Worm (Caenorhabditis elegans) whole organism, L3 larva: ENCODE measurements around the gene T10C6.15.

ENCODE experiments used
- R02D3.7 ChIP-seq: fragments of 150-350 bp; optimal IDR thresholded peaks from 2 replicates; lab custom pipeline; 2014; ENCODE audit warnings: missing biosample characterization, missing genetic modification characterization
- ZK546.5 ChIP-seq: sonication (generic microtip); optimal IDR thresholded peaks from 2 replicates; lab custom pipeline; 2017; ENCODE audit warnings: missing biosample characterization, missing genetic modification characterization
- aly-2 ChIP-seq: fragments of 150-350 bp; optimal IDR thresholded peaks from 2 replicates; lab custom pipeline; 2014; ENCODE audit warnings: missing biosample characterization, missing genetic modification characterization
- ama-1 ChIP-seq: fragments of 150-350 bp; optimal IDR thresholded peaks from 2 replicates; lab custom pipeline; 2018
- ceh-16 ChIP-seq: sonication (generic microtip); optimal IDR thresholded peaks from 2 replicates; lab custom pipeline; 2017; ENCODE audit warnings: missing biosample characterization, missing genetic modification characterization
- ceh-82 ChIP-seq: fragments of 150-350 bp; optimal IDR thresholded peaks from 2 replicates; lab custom pipeline; 2014; ENCODE audit warnings: missing biosample characterization, missing genetic modification characterization
- ceh-9 ChIP-seq: sonication (generic microtip); optimal IDR thresholded peaks from 2 replicates; lab custom pipeline; 2018; ENCODE audit warnings: missing biosample characterization, missing genetic modification characterization
- egl-27 ChIP-seq: sonication (generic microtip); optimal IDR thresholded peaks from 4 replicates; lab custom pipeline; 2017; ENCODE audit warnings: missing biosample characterization, missing genetic modification reagents, missing genetic modification characterization
- egl-5 ChIP-seq: fragments of 150-350 bp; optimal IDR thresholded peaks from 2 replicates; lab custom pipeline; 2017; ENCODE audit warnings: missing biosample characterization, missing genetic modification reagents, missing genetic modification characterization, inconsistent platforms
- elt-1 ChIP-seq: fragments of 150-350 bp; optimal IDR thresholded peaks from 2 replicates; lab custom pipeline; 2014; ENCODE audit warnings: missing biosample characterization, missing genetic modification characterization
- elt-2 ChIP-seq: sonication (generic microtip); optimal IDR thresholded peaks from 2 replicates; lab custom pipeline; 2016; ENCODE audit warnings: missing genetic modification reagents, mild to moderate bottlenecking, missing genetic modification characterization, missing compliant biosample characterization
- elt-3 ChIP-seq, 3 experiments: fragments of 150-350 bp in 1 of 3; sonication (generic microtip) in 2 of 3; optimal IDR thresholded peaks; 2 replicates in 2 of 3; 4 replicates in 1 of 3; lab custom pipeline; 2014 to 2017; ENCODE audit warnings: missing biosample characterization in 3 of 3, missing genetic modification characterization in 3 of 3
- eor-1 ChIP-seq, 2 experiments: fragments of 150-350 bp; optimal IDR thresholded peaks; 2 replicates each; lab custom pipeline; 2014 to 2018; ENCODE audit warnings: missing biosample characterization in 2 of 2, missing genetic modification characterization in 2 of 2
- fkh-10 ChIP-seq: sonication (generic microtip); optimal IDR thresholded peaks from 2 replicates; lab custom pipeline; 2017; ENCODE audit warnings: missing biosample characterization, missing genetic modification reagents, missing genetic modification characterization
- fkh-2 ChIP-seq: fragments of 150-350 bp; optimal IDR thresholded peaks from 2 replicates; lab custom pipeline; 2014; ENCODE audit warnings: missing biosample characterization, missing genetic modification reagents, missing genetic modification characterization
- fos-1 ChIP-seq: fragments of 150-350 bp; optimal IDR thresholded peaks from 2 replicates; lab custom pipeline; 2014; ENCODE audit warnings: missing biosample characterization, missing genetic modification characterization
- hmg-11 ChIP-seq: sonication (generic microtip); optimal IDR thresholded peaks from 2 replicates; lab custom pipeline; 2016; ENCODE audit warnings: missing genetic modification characterization, missing compliant biosample characterization
- jun-1 ChIP-seq: fragments of 150-350 bp; optimal IDR thresholded peaks from 2 replicates; lab custom pipeline; 2014; ENCODE audit warnings: missing biosample characterization, missing genetic modification reagents, missing genetic modification characterization
- lin-15B ChIP-seq: fragments of 150-350 bp; optimal IDR thresholded peaks from 2 replicates; lab custom pipeline; 2014; ENCODE audit warnings: missing biosample characterization, missing genetic modification characterization
- lin-39 ChIP-seq: fragments of 150-350 bp; optimal IDR thresholded peaks from 2 replicates; lab custom pipeline; 2018; ENCODE audit warnings: missing biosample characterization, missing genetic modification reagents, missing genetic modification characterization
- lsy-12 ChIP-seq: sonication (generic microtip); optimal IDR thresholded peaks from 2 replicates; lab custom pipeline; 2016; ENCODE audit warnings: mild to moderate bottlenecking, missing genetic modification characterization, missing compliant biosample characterization
- mdl-1 ChIP-seq: fragments of 150-350 bp; optimal IDR thresholded peaks from 2 replicates; lab custom pipeline; 2014; ENCODE audit warnings: missing biosample characterization, missing genetic modification characterization
- mml-1 ChIP-seq: fragments of 150-350 bp; sonication (generic microtip); optimal IDR thresholded peaks from 3 replicates; lab custom pipeline; 2014; ENCODE audit warnings: missing biosample characterization, missing genetic modification characterization
- nfya-1 ChIP-seq: sonication (generic microtip); optimal IDR thresholded peaks from 2 replicates; lab custom pipeline; 2017; ENCODE audit warnings: missing genetic modification characterization, mild to moderate bottlenecking, missing compliant biosample characterization, antibody characterized with exemption, moderate library complexity; ENCODE audit not compliant: insufficient read depth
- nhr-11 ChIP-seq: fragments of 150-350 bp; optimal IDR thresholded peaks from 2 replicates; lab custom pipeline; 2014; ENCODE audit warnings: missing biosample characterization, missing genetic modification characterization
- nhr-12 ChIP-seq: fragments of 150-350 bp; optimal IDR thresholded peaks from 2 replicates; lab custom pipeline; 2014; ENCODE audit warnings: missing biosample characterization, missing genetic modification characterization
- nhr-23 ChIP-seq: fragments of 150-350 bp; optimal IDR thresholded peaks from 2 replicates; lab custom pipeline; 2014; ENCODE audit warnings: missing biosample characterization, missing genetic modification reagents, missing genetic modification characterization
- nhr-237 ChIP-seq: fragments of 150-350 bp; optimal IDR thresholded peaks from 2 replicates; lab custom pipeline; 2014; ENCODE audit warnings: missing biosample characterization, missing genetic modification characterization
- nhr-25 ChIP-seq: sonication (generic microtip); optimal IDR thresholded peaks from 2 replicates; lab custom pipeline; 2017; ENCODE audit warnings: missing biosample characterization, missing genetic modification characterization
- nhr-28 ChIP-seq: fragments of 150-350 bp; optimal IDR thresholded peaks from 2 replicates; lab custom pipeline; 2014; ENCODE audit warnings: missing biosample characterization, missing genetic modification characterization
- nhr-43 ChIP-seq: sonication (generic microtip); optimal IDR thresholded peaks from 2 replicates; lab custom pipeline; 2016; ENCODE audit warnings: mild to moderate bottlenecking, missing genetic modification characterization, missing compliant biosample characterization; ENCODE audit not compliant: poor library complexity, severe bottlenecking
- nhr-67 ChIP-seq: fragments of 150-350 bp; optimal IDR thresholded peaks from 2 replicates; lab custom pipeline; 2014; ENCODE audit warnings: missing biosample characterization, missing genetic modification characterization
- nhr-77 ChIP-seq: fragments of 150-350 bp; optimal IDR thresholded peaks from 2 replicates; lab custom pipeline; 2014; ENCODE audit warnings: missing biosample characterization, missing genetic modification characterization
- pha-4 ChIP-seq: fragments of 150-350 bp; optimal IDR thresholded peaks from 2 replicates; lab custom pipeline; 2014; ENCODE audit warnings: missing biosample characterization, missing genetic modification reagents, missing genetic modification characterization
- skn-1 ChIP-seq: fragments of 150-350 bp; optimal IDR thresholded peaks from 2 replicates; lab custom pipeline; 2014; ENCODE audit warnings: missing biosample characterization, missing genetic modification characterization
- snpc-4 ChIP-seq: fragments of 150-350 bp; optimal IDR thresholded peaks from 2 replicates; lab custom pipeline; 2014; ENCODE audit warnings: missing biosample characterization, missing genetic modification characterization
- unc-39 ChIP-seq: sonication (generic microtip); optimal IDR thresholded peaks from 4 replicates; lab custom pipeline; 2017; ENCODE audit warnings: missing biosample characterization, missing genetic modification characterization
- unc-62 ChIP-seq: fragments of 150-350 bp; sonication (generic microtip); optimal IDR thresholded peaks from 4 replicates; lab custom pipeline; 2014; ENCODE audit warnings: missing biosample characterization, missing genetic modification reagents, missing genetic modification characterization
- zag-1 ChIP-seq: fragments of 150-350 bp; optimal IDR thresholded peaks from 2 replicates; lab custom pipeline; 2014; ENCODE audit warnings: missing biosample characterization, missing genetic modification characterization
- ztf-11 ChIP-seq: fragments of 150-350 bp; optimal IDR thresholded peaks from 2 replicates; lab custom pipeline; 2014; ENCODE audit warnings: missing biosample characterization, missing genetic modification characterization
- ztf-4 ChIP-seq: fragments of 150-350 bp; optimal IDR thresholded peaks from 2 replicates; lab custom pipeline; 2014; ENCODE audit warnings: missing biosample characterization, missing genetic modification characterization

T10C6.15 gene

DNA sequence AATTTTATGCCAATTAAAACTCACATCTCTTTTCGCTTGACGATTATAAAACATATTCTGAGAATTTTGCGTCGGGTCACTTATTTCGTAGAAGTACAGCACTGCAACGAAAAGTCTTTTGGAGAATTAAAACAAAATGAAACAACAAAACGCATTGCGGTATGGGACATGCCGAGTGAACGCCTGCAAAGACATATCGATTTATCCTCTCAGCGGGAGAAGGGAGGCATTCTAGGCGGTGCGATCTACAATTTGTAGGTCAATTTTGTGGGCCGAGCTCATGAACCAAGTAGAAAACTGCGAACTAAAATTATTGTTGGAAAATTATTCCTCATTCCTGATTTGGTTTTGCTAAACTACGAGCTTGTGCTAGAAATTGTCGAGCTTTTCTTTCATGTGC lies 7.6 kb upstream of the T10C6.15 start, which contains the start of gene F14H3.3:
Gene F14H3.3, minus strand, starts transcription at position 101 of the 400 bp plus-strand sequence.
- TF ChIP-seq elt-2 (tag; lab: Kevin White, UChicago) (no peak), elt-1 (no peak), lsy-12 (no peak), jun-1 (tag; lab: Kevin White, UChicago) (no peak), nhr-11 (no peak), nhr-77 (tag; lab: Kevin White, UChicago) (no peak), ama-1 (lab: Kevin White, UChicago) (no peak), lin-39 (no peak)

DNA sequence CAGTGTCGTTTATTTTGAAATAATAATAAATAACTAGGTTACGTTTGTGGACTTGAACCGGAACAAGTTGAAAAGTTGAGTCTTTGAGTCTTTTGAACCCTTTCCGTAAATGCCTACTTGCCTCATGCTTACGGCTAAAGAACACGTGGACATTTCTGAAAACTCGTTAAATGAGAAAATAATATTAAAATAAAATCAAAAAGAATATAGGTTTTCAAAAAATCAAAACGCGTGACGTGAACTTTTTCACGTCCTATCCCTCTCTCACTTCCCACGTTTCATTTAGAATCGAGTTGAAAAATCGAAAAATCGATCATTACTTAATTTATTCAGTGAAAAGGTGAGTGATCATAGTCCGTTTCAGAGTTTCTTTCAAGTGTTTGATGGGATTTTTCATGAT lies 3.4 kb upstream of the T10C6.15 start, which contains the start of gene best-12:
Gene best-12, plus strand, starts transcription at position 301 of the 400 bp plus-strand sequence.
- TF ChIP-seq nhr-12: no peak
- no peak for TF ChIP-seq mdl-1 (tag; lab: Kevin White, UChicago)
- no peak for TF ChIP-seq nhr-77 (tag; lab: Kevin White, UChicago)
- TF ChIP-seq unc-62 (GFP tag; lab: Kevin White, UChicago): no peak
- no peak for TF ChIP-seq unc-39 (tag; lab: Kevin White, UChicago)
- TF ChIP-seq ceh-16 (tag; lab: Kevin White, UChicago): no peak
- no peak for TF ChIP-seq elt-3 (tag; optimal IDR thresholded peaks at IDR 0.05; lab: Kevin White, UChicago)
- no peak for TF ChIP-seq nhr-67 (tag; lab: Kevin White, UChicago)
- TF ChIP-seq nhr-237 (tag; lab: Kevin White, UChicago): no peak
- no peak for TF ChIP-seq hmg-11 (tag; lab: Kevin White, UChicago)
- no peak for TF ChIP-seq nhr-28
- no peak for TF ChIP-seq ceh-82 (tag; lab: Kevin White, UChicago)
- TF ChIP-seq ceh-9 (tag; lab: Kevin White, UChicago): no peak
- no peak for TF ChIP-seq nhr-23 (tag; lab: Kevin White, UChicago)
- no peak for TF ChIP-seq mml-1 (tag; lab: Kevin White, UChicago)
- TF ChIP-seq elt-2 (tag; lab: Kevin White, UChicago): no peak
- no peak for TF ChIP-seq ztf-4 (tag; lab: Kevin White, UChicago)

DNA sequence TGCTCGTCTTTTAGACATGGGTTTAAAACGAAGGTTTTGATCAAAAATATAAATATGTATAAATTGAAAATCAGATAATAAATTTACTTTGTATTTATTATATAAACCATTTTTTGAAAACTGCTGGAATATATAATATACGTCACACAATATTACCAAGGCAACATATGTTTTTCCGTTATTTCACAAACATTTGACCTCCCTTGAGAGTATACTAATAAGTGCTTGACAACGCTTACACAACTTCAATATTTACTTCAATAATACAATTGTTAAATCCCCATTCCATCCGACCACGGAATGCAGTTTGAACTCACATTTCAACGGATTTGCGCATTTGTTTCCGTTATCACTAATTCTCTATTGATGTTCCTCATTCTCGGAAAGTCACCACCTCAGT lies 1.8 kb upstream of the T10C6.15 start, which contains the start of gene str-198:
Gene str-198, plus strand, starts transcription at position 301 of the 400 bp plus-strand sequence.
- TF ChIP-seq jun-1 (tag; lab: Kevin White, UChicago) (no peak), ztf-11 (no peak), zag-1 (no peak), fkh-2 (tag; lab: Kevin White, UChicago) (no peak), ZK546.5 (tag; lab: Kevin White, UChicago) (no peak), nhr-28 (no peak), lin-15B (no peak), ama-1 (lab: Kevin White, UChicago) (no peak), nfya-1 (tag; lab: Kevin White, UChicago) (no peak), fos-1 (tag; lab: Kevin White, UChicago) (no peak), elt-1 (no peak), nhr-25 (no peak), fkh-10 (GFP tag; lab: Kevin White, UChicago) (no peak), egl-27 (tag; lab: Kevin White, UChicago) (no peak), snpc-4 (no peak), mdl-1 (tag; lab: Kevin White, UChicago) (no peak), R02D3.7 (no peak), nhr-11 (no peak), elt-3 (tag; optimal IDR thresholded peaks at IDR 0.05; lab: Kevin White, UChicago) (no peak)

- TF ChIP-seq egl-5 (tag; lab: Kevin White, UChicago): no peak
- no peak for TF ChIP-seq skn-1 (tag; lab: Kevin White, UChicago)
- no peak for TF ChIP-seq nhr-23 (tag; lab: Kevin White, UChicago)
- TF ChIP-seq ZK546.5 (tag; lab: Kevin White, UChicago): no peak
- TF ChIP-seq eor-1 (tag; optimal IDR thresholded peaks at IDR 0.05; lab: Kevin White, UChicago): no peak
- TF ChIP-seq ceh-16 (tag; lab: Kevin White, UChicago): no peak
- no peak for TF ChIP-seq snpc-4
- no peak for TF ChIP-seq egl-27 (tag; lab: Kevin White, UChicago)
- TF ChIP-seq ztf-4 (tag; lab: Kevin White, UChicago): no peak
- TF ChIP-seq lin-15B: no peak
- no peak for TF ChIP-seq aly-2
- TF ChIP-seq nhr-43 (tag; lab: Kevin White, UChicago): no peak
- no peak for TF ChIP-seq fkh-2 (tag; lab: Kevin White, UChicago)
- no peak for TF ChIP-seq pha-4
- TF ChIP-seq nhr-11: no peak
- TF ChIP-seq fos-1 (tag; lab: Kevin White, UChicago): no peak
- TF ChIP-seq hmg-11 (tag; lab: Kevin White, UChicago): no peak
- no peak for TF ChIP-seq nhr-77 (tag; lab: Kevin White, UChicago)
- no peak for TF ChIP-seq mdl-1 (tag; lab: Kevin White, UChicago)
- TF ChIP-seq elt-2 (tag; lab: Kevin White, UChicago): no peak
These were observed 1.3 kb upstream of the T10C6.15 start for ce11 chrV:16047052-16047451.
